Fruit fly (Drosophila melanogaster): Measurements from ENCODE around the gene lectin-29Ca.

dm6 chr2L:8411530-8411929 is 17.4 kb upstream of the lectin-29Ca start, which contains the start of gene Naglu:
- no peak for TF ChIP-seq CTCF (optimal IDR thresholded peaks at IDR 0.05)
- TF ChIP-seq CG8478 (optimal IDR thresholded peaks at IDR 0.05): no peak

Data from S2 (cell line).